Fruit fly (Drosophila melanogaster) whole organism, prepupa: ENCODE measurements around the gene eIF4A.

Experiments
- CG10631 ChIP-seq: fragments of 200-800 bp; sonication (Bioruptor generic); optimal IDR thresholded peaks from 2 replicates; lab custom pipeline; 2016; ENCODE audit warnings: missing biosample characterization, missing genetic modification characterization
- CG3032 ChIP-seq: fragments of 200-800 bp; optimal IDR thresholded peaks from 2 replicates; lab custom pipeline; 2019; ENCODE audit warnings: missing biosample characterization, mild to moderate bottlenecking, missing genetic modification characterization, moderate library complexity
- CG4318 ChIP-seq: fragments of 200-800 bp; sonication (Bioruptor generic); optimal IDR thresholded peaks from 3 replicates; lab custom pipeline; 2017; ENCODE audit warnings: missing biosample characterization, mild to moderate bottlenecking, missing genetic modification characterization
- CG6792 ChIP-seq: fragments of 200-800 bp; sonication (Bioruptor generic); optimal IDR thresholded peaks from 3 replicates; lab custom pipeline; 2016; ENCODE audit warnings: missing biosample characterization, missing genetic modification characterization
- Eip93F ChIP-seq: fragments of 200-800 bp; sonication (Bioruptor generic); optimal IDR thresholded peaks from 2 replicates; lab custom pipeline; 2016; ENCODE audit warnings: missing biosample characterization, mild to moderate bottlenecking, missing genetic modification characterization
- Hr38 ChIP-seq: sonication (Bioruptor generic); optimal IDR thresholded peaks from 2 replicates; lab custom pipeline; 2016; ENCODE audit warnings: missing biosample characterization, missing genetic modification characterization
- lz ChIP-seq: fragments of 200-800 bp; sonication (Bioruptor generic); optimal IDR thresholded peaks from 3 replicates; lab custom pipeline; 2016; ENCODE audit warnings: missing biosample characterization, missing genetic modification characterization

dm6 chr2L:6006508-6007232 is 25.1 kb downstream of the eIF4A start, which contains the start of gene Gal:
- TF ChIP-seq CG6792 (GFP tag; lab: Kevin White, UChicago) (no peak), CG3032 (tag; lab: Kevin White, UChicago) (no peak), Hr38 (no peak), Eip93F (no peak), CG10631 (no peak), lz (GFP tag; lab: Kevin White, UChicago) (no peak), CG4318 (no peak)
